Fruit fly (Drosophila melanogaster): ENCODE measurements around the gene CG6026.

CG6026 gene

DNA sequence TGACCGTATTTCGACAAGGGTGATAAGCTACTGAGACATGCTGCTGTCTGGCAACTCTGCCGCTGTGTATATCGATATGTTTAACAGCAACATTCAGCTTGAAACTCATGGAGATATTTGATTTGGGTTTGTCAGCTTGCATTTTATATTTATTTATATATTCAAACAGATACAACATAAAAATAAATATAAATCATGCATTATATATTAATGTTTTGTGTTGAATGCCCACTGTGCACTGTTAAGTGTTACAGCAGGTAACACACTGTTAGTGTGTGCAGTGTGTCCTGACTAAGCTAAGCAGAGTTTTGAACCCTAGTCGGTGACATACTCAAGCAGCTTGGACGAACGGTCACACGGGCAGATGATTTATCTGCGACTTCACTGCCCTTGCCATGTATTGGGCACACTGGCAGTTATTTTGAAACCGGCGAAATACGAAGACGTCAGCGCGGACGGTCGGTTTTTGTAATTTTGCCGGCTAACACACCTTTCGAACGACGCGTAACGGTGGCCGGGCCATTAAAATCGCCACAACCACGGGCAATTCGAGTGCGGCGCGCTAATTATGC, 49.6 kb upstream of the CG6026 start, which contains the start of the genes snRNP-U1-C and gukh (continued):
- TF ChIP-seq D19B (GFP tag; optimal IDR thresholded peaks at IDR 0.05): peak; percentile 41
- TF ChIP-seq MBD-R2 (GFP tag; IDR thresholded peaks at IDR 0.05): peak; percentile 86
- TF ChIP-seq fd3F (GFP tag; optimal IDR thresholded peaks at IDR 0.05): peak; percentile 81
- peak; percentile 88 for TF ChIP-seq CG13287 (GFP tag; IDR thresholded peaks at IDR 0.05; ENCODE audit: partially characterized antibody)
- no peak for TF ChIP-seq kah (GFP tag; optimal IDR thresholded peaks at IDR 0.05)
- TF ChIP-seq CG10462 (GFP tag; optimal IDR thresholded peaks at IDR 0.05): peak; percentile 26
- no peak for TF ChIP-seq Camta (GFP tag; optimal IDR thresholded peaks at IDR 0.05)
- peak; percentile 82 for TF ChIP-seq CG7839 (tag; optimal IDR thresholded peaks at IDR 0.05)
- TF ChIP-seq CG9817 (tag; optimal IDR thresholded peaks at IDR 0.05): peak; percentile 89
- TF ChIP-seq CG9215 (GFP tag; IDR thresholded peaks at IDR 0.05): peak; percentile 71
- peak; percentile 48 for TF ChIP-seq vfl (GFP tag; optimal IDR thresholded peaks at IDR 0.05)
- peak; percentile 92 for TF ChIP-seq CG12659 (GFP tag; optimal IDR thresholded peaks at IDR 0.05)
- peak; percentile 52 for TF ChIP-seq CG6272 (GFP tag; IDR thresholded peaks at IDR 0.05)
- TF ChIP-seq CG4328 (GFP tag; optimal IDR thresholded peaks at IDR 0.05): peak; percentile 62
- peak; percentile 29; the same call in 1 of the 3 replicates for TF ChIP-seq gce (GFP tag; IDR thresholded peaks at IDR 0.05)
- TF ChIP-seq Lhr (GFP tag; optimal IDR thresholded peaks at IDR 0.05): peak; percentile 90
- no peak for TF ChIP-seq luna (GFP tag; optimal IDR thresholded peaks at IDR 0.05)
- peak; percentile 32; the same call in 1 of the 2 replicates for TF ChIP-seq danr (GFP tag; IDR thresholded peaks at IDR 0.05)
- TF ChIP-seq CG32767 (GFP tag; IDR thresholded peaks at IDR 0.05): peak; percentile 82
- TF ChIP-seq insv (GFP tag; optimal IDR thresholded peaks at IDR 0.05): peak in 1 of 2 experiments; percentile 71
- TF ChIP-seq CG30020 (tag; optimal IDR thresholded peaks at IDR 0.05): peak; percentile 66
- peak; percentile 27 for TF ChIP-seq Sry-β (GFP tag; optimal IDR thresholded peaks at IDR 0.05)
- TF ChIP-seq gsb (GFP tag; IDR thresholded peaks at IDR 0.05): peak; percentile 69
- TF ChIP-seq CG2199 (GFP tag; IDR thresholded peaks at IDR 0.05): peak; percentile 69; the same call in 1 of the 3 replicates
- peak; percentile 65 for TF ChIP-seq CG11723 (GFP tag; optimal IDR thresholded peaks at IDR 0.05)
- TF ChIP-seq peb (GFP tag; IDR thresholded peaks at IDR 0.05): peak; percentile 40
- peak; percentile 74 for TF ChIP-seq caup (GFP tag; optimal IDR thresholded peaks at IDR 0.05; ENCODE audit: severe bottlenecking)
- peak; percentile 85 for TF ChIP-seq Ptx1 (GFP tag; IDR thresholded peaks at IDR 0.05)
- peak; percentile 25 for TF ChIP-seq grn (GFP tag; optimal IDR thresholded peaks at IDR 0.05)
- TF ChIP-seq vvl (GFP tag; IDR thresholded peaks at IDR 0.05): peak; percentile 93
- TF ChIP-seq CG43689 (GFP tag; IDR thresholded peaks at IDR 0.05): peak; percentile 73; the same call in 1 of the 2 replicates
- TF ChIP-seq CG1647 (GFP tag; optimal IDR thresholded peaks at IDR 0.05): no peak
- peak; percentile 31 for TF ChIP-seq chn (GFP tag; optimal IDR thresholded peaks at IDR 0.05)
- peak; percentile 84 for TF ChIP-seq CG2120 (GFP tag; optimal IDR thresholded peaks at IDR 0.05)
- peak; percentile 52 for TF ChIP-seq Sox100B (GFP tag; optimal IDR thresholded peaks at IDR 0.05)
- no peak for TF ChIP-seq Neu2 (GFP tag; optimal IDR thresholded peaks at IDR 0.05; ENCODE audit: borderline replicate concordance)
- peak; percentile 36 for TF ChIP-seq pnt (GFP tag; optimal IDR thresholded peaks at IDR 0.05)
- peak; percentile 35 for TF ChIP-seq CG7271 (tag; optimal IDR thresholded peaks at IDR 0.05)
- peak; percentile 29; the same call in 1 of the 2 replicates for TF ChIP-seq CG1024 (GFP tag; IDR thresholded peaks at IDR 0.05)
- peak; percentile 67 for TF ChIP-seq CG14667 (GFP tag; IDR thresholded peaks at IDR 0.05)
- peak; percentile 90 for TF ChIP-seq YL-1 (GFP tag; optimal IDR thresholded peaks at IDR 0.05)
- peak; percentile 53; the same call in 1 of the 4 replicates for TF ChIP-seq chinmo (GFP tag; IDR thresholded peaks at IDR 0.05; ENCODE audit: partially characterized antibody)
- no peak; the same call in 1 of the 2 replicates for TF ChIP-seq ham (GFP tag; IDR thresholded peaks at IDR 0.05)
- TF ChIP-seq tio (GFP tag; optimal IDR thresholded peaks at IDR 0.05): peak; percentile 74
- TF ChIP-seq Blimp-1 (GFP tag; optimal IDR thresholded peaks at IDR 0.05): peak; percentile 77
- TF ChIP-seq psq (GFP tag; optimal IDR thresholded peaks at IDR 0.05): peak; percentile 55
- peak; percentile 90 for TF ChIP-seq Med (GFP tag)
- no peak for TF ChIP-seq CG10274 (GFP tag; optimal IDR thresholded peaks at IDR 0.05)
- peak; percentile 79 for TF ChIP-seq nmo (GFP tag; optimal IDR thresholded peaks at IDR 0.05)
- TF ChIP-seq gro (GFP tag; optimal IDR thresholded peaks at IDR 0.05): peak; percentile 71
